Worm (Caenorhabditis elegans): ENCODE data around the gene F47F2.3.

ce11 chrX:3918182-3918581, 22.7 kb upstream of the F47F2.3 start:
- no peak for TF ChIP-seq odd-2 (tag; optimal IDR thresholded peaks at IDR 0.05)
- TF ChIP-seq ama-1 (optimal IDR thresholded peaks at IDR 0.05) = no peak
- TF ChIP-seq fkh-6 (tag; optimal IDR thresholded peaks at IDR 0.05) = no peak
- TF ChIP-seq unc-86 (tag; optimal IDR thresholded peaks at IDR 0.05) = no peak
- TF ChIP-seq hlh-13 (GFP tag; optimal IDR thresholded peaks at IDR 0.05) = no peak
- TF ChIP-seq hlh-30 (tag; optimal IDR thresholded peaks at IDR 0.05; ENCODE audit: insufficient read depth) = no peak
- TF ChIP-seq nhr-11 (tag; optimal IDR thresholded peaks at IDR 0.05) = no peak
- TF ChIP-seq pros-1 (tag; optimal IDR thresholded peaks at IDR 0.05) = no peak
- no peak for TF ChIP-seq pqm-1 (tag; optimal IDR thresholded peaks at IDR 0.05)
